In genomic region chrX:13421059-13421458, dm6 we compare ENCODE assay signal across 4 fruit fly cellular contexts.
A peak's percentile ranks its signal among the peaks of the same experiment; 100 is the strongest.
TF ChIP-seq lines count a peak whose summit lies in the region.

No protein-coding gene starts in this region.

- peak; percentile 57 to 62 for TF ChIP-seq CTCF in S2 (optimal IDR thresholded peaks at IDR 0.05; lab: Kevin White, UChicago)
- TF ChIP-seq CTCF in whole organism, embryonic (GFP tag; optimal IDR thresholded peaks at IDR 0.05; lab: Kevin White, UChicago), result peak; percentile 65

TF ChIP-seq in whole organism, embryonic, 481 proteins besides CTCF, POLR2A, EP300 and RAD21 (continues in another document):
- TF ChIP-seq CG34224 (GFP tag; IDR thresholded peaks at IDR 0.05; lab: Robert Waterston, UW; ENCODE audit: partially characterized antibody), result no peak
- no peak for TF ChIP-seq nerfin-2 (GFP tag; IDR thresholded peaks at IDR 0.05; lab: Robert Waterston, UW; ENCODE audit: partially characterized antibody)
- peak; percentile 17; the same call in 1 of the 2 replicates for TF ChIP-seq Bgb (GFP tag; IDR thresholded peaks at IDR 0.05; lab: Robert Waterston, UW; ENCODE audit: partially characterized antibody)
- no peak for TF ChIP-seq yki (optimal IDR thresholded peaks at IDR 0.05; lab: Kevin White, UChicago)
- no peak for TF ChIP-seq CG11085 (GFP tag; IDR thresholded peaks at IDR 0.05; lab: Robert Waterston, UW)
- TF ChIP-seq Oaz (GFP tag; IDR thresholded peaks at IDR 0.05; lab: Robert Waterston, UW), result no peak
- TF ChIP-seq CG4424 (GFP tag; optimal IDR thresholded peaks at IDR 0.05; lab: Kevin White, UChicago), result no peak
- TF ChIP-seq z (GFP tag; IDR thresholded peaks at IDR 0.05; lab: Robert Waterston, UW), result no peak
- peak; percentile 49 for TF ChIP-seq CG8290 (GFP tag; optimal IDR thresholded peaks at IDR 0.05; lab: Kevin White, UChicago)
- TF ChIP-seq CG8290 (tag; optimal IDR thresholded peaks at IDR 0.05; lab: Kevin White, UChicago), result no peak
- no peak for TF ChIP-seq CG12104 (GFP tag; optimal IDR thresholded peaks at IDR 0.05; lab: Kevin White, UChicago)
- peak; percentile 24 for TF ChIP-seq CG14710 (tag; optimal IDR thresholded peaks at IDR 0.05; lab: Kevin White, UChicago)
- no peak for TF ChIP-seq CG31224 (GFP tag; IDR thresholded peaks at IDR 0.05; lab: Robert Waterston, UW)
- TF ChIP-seq Deaf1 (tag; optimal IDR thresholded peaks at IDR 0.05; lab: Kevin White, UChicago), result no peak
- no peak for TF ChIP-seq Scr (GFP tag; IDR thresholded peaks at IDR 0.05; lab: Robert Waterston, UW; ENCODE audit: partially characterized antibody)
- TF ChIP-seq Mes4 (GFP tag; optimal IDR thresholded peaks at IDR 0.05; lab: Kevin White, UChicago), result no peak
- TF ChIP-seq CG11504 (tag; optimal IDR thresholded peaks at IDR 0.05; lab: Kevin White, UChicago), result no peak
- TF ChIP-seq CG4820 (GFP tag; optimal IDR thresholded peaks at IDR 0.05; lab: Kevin White, UChicago), result no peak
- no peak for TF ChIP-seq CG6272 (GFP tag; IDR thresholded peaks at IDR 0.05; lab: Robert Waterston, UW)
- TF ChIP-seq phol (tag; optimal IDR thresholded peaks at IDR 0.05; lab: Kevin White, UChicago), result peak; percentile 24
- no peak for TF ChIP-seq exex (tag; optimal IDR thresholded peaks at IDR 0.05; lab: Kevin White, UChicago)
- TF ChIP-seq NK7.1 (GFP tag; optimal IDR thresholded peaks at IDR 0.05; lab: Kevin White, UChicago), result no peak
- no peak for TF ChIP-seq sug (tag; optimal IDR thresholded peaks at IDR 0.05; lab: Kevin White, UChicago)
- no peak for TF ChIP-seq CG14965 (GFP tag; optimal IDR thresholded peaks at IDR 0.05; lab: Kevin White, UChicago; ENCODE audit: borderline replicate concordance)
- no peak for TF ChIP-seq CG30403 (GFP tag; optimal IDR thresholded peaks at IDR 0.05; lab: Kevin White, UChicago)
- TF ChIP-seq Dip2 (GFP tag; IDR thresholded peaks at IDR 0.05; lab: Robert Waterston, UW), result no peak
- TF ChIP-seq CG15514 (GFP tag; optimal IDR thresholded peaks at IDR 0.05; lab: Kevin White, UChicago), result peak; percentile 21
- no peak for TF ChIP-seq schlank (tag; optimal IDR thresholded peaks at IDR 0.05; lab: Kevin White, UChicago)
- TF ChIP-seq CG8089 (GFP tag; optimal IDR thresholded peaks at IDR 0.05; lab: Kevin White, UChicago), result no peak
- TF ChIP-seq CG9609 (GFP tag; optimal IDR thresholded peaks at IDR 0.05; lab: Kevin White, UChicago), result no peak
- TF ChIP-seq Med (GFP tag; lab: Kevin White, UChicago), result peak; percentile 57

TF ChIP-seq in whole organism, prepupa, 60 proteins besides CTCF, POLR2A, EP300 and RAD21:
- TF ChIP-seq CG6854 (GFP tag; optimal IDR thresholded peaks at IDR 0.05; lab: Kevin White, UChicago) (peak; percentile 97), CG10669 (GFP tag; optimal IDR thresholded peaks at IDR 0.05; lab: Kevin White, UChicago) (no peak)

TF ChIP-seq in whole organism, wandering third instar larva, 38 proteins besides CTCF, POLR2A, EP300 and RAD21:
- TF ChIP-seq N (GFP tag; optimal IDR thresholded peaks at IDR 0.05; lab: Kevin White, UChicago) (peak; percentile 66), Vsx2 (GFP tag; optimal IDR thresholded peaks at IDR 0.05; lab: Kevin White, UChicago; ENCODE audit: partially characterized antibody) (no peak), Myc (optimal IDR thresholded peaks at IDR 0.05; lab: Kevin White, UChicago) (peak; percentile 73), Sp1 (GFP tag; optimal IDR thresholded peaks at IDR 0.05; lab: Kevin White, UChicago) (no peak), HLH106 (tag; optimal IDR thresholded peaks at IDR 0.05; lab: Kevin White, UChicago) (no peak), OdsH (GFP tag; optimal IDR thresholded peaks at IDR 0.05; lab: Kevin White, UChicago) (no peak)
